Fruit fly (Drosophila melanogaster): ENCODE measurements around the gene sloth1.

The sloth1 gene

dm6 chrX:6981470-6981952 lies 29.6 kb upstream of the sloth1 start (continued):
- TF ChIP-seq CG11902 (GFP tag; optimal IDR thresholded peaks at IDR 0.05), result no peak
- TF ChIP-seq Sox15 (GFP tag; optimal IDR thresholded peaks at IDR 0.05), result no peak
- peak; percentile 50; the same call in 2 of the 3 replicates for TF ChIP-seq eg (GFP tag; IDR thresholded peaks at IDR 0.05)
- peak; percentile 54 for TF ChIP-seq CG32006 (GFP tag; optimal IDR thresholded peaks at IDR 0.05)
- no peak for TF ChIP-seq Eip93F (GFP tag; optimal IDR thresholded peaks at IDR 0.05)
- peak; percentile 28 for TF ChIP-seq CG6854 (GFP tag; optimal IDR thresholded peaks at IDR 0.05)
- peak; percentile 4 for TF ChIP-seq CG9139 (GFP tag; optimal IDR thresholded peaks at IDR 0.05)
- no peak for TF ChIP-seq Hr38 (GFP tag; optimal IDR thresholded peaks at IDR 0.05)
- peak; percentile 48 for TF ChIP-seq esn (GFP tag; optimal IDR thresholded peaks at IDR 0.05)
- peak; percentile 17 for TF ChIP-seq CG3919 (GFP tag; optimal IDR thresholded peaks at IDR 0.05)
- TF ChIP-seq CG8119 (GFP tag; IDR thresholded peaks at IDR 0.05), result peak; percentile 59
- TF ChIP-seq salr (GFP tag; optimal IDR thresholded peaks at IDR 0.05), result no peak
- TF ChIP-seq CG10631 (GFP tag; optimal IDR thresholded peaks at IDR 0.05), result peak; percentile 33
- peak; percentile 30 for TF ChIP-seq Eip75B (GFP tag; optimal IDR thresholded peaks at IDR 0.05)

- TF ChIP-seq dsx (GFP tag; optimal IDR thresholded peaks at IDR 0.05; ENCODE audit: poor library complexity, severe bottlenecking), result peak; percentile 24
- TF ChIP-seq Hr38 (GFP tag; optimal IDR thresholded peaks at IDR 0.05), result no peak
- TF ChIP-seq CG6163 (GFP tag; IDR thresholded peaks at IDR 0.05), result peak; percentile 36; the same call in 2 of the 3 replicates
- TF ChIP-seq Eip78C (GFP tag), result peak; percentile 77
- no peak for TF ChIP-seq spab (GFP tag; optimal IDR thresholded peaks at IDR 0.05)
- peak in 1 of 2 experiments; percentile 9 for TF ChIP-seq ss (GFP tag; optimal IDR thresholded peaks at IDR 0.05)
- peak; percentile 36 for TF ChIP-seq Eip75B (GFP tag; optimal IDR thresholded peaks at IDR 0.05)
- TF ChIP-seq CG9139 (GFP tag; optimal IDR thresholded peaks at IDR 0.05), result no peak
- peak; percentile 58 for TF ChIP-seq topi (GFP tag; optimal IDR thresholded peaks at IDR 0.05)
- TF ChIP-seq CG7368 (GFP tag; optimal IDR thresholded peaks at IDR 0.05), result no peak
- peak; percentile 50 for TF ChIP-seq Smox (GFP tag; optimal IDR thresholded peaks at IDR 0.05)
- TF ChIP-seq CG16779 (tag; optimal IDR thresholded peaks at IDR 0.05), result no peak
- TF ChIP-seq CG8632 (GFP tag; optimal IDR thresholded peaks at IDR 0.05), result peak; percentile 46
- TF ChIP-seq fd85E (GFP tag; optimal IDR thresholded peaks at IDR 0.05), result no peak
- peak; percentile 52 for TF ChIP-seq pdm3 (GFP tag; optimal IDR thresholded peaks at IDR 0.05)
- peak; percentile 38 for TF ChIP-seq CG10631 (GFP tag; optimal IDR thresholded peaks at IDR 0.05)
- no peak for TF ChIP-seq Sox102F (GFP tag; optimal IDR thresholded peaks at IDR 0.05)
- no peak for TF ChIP-seq Blimp-1 (GFP tag; optimal IDR thresholded peaks at IDR 0.05)
- no peak for TF ChIP-seq net (GFP tag; optimal IDR thresholded peaks at IDR 0.05)
- no peak for TF ChIP-seq CG1621 (tag; optimal IDR thresholded peaks at IDR 0.05)
- peak; percentile 44 for TF ChIP-seq CG10669 (GFP tag; optimal IDR thresholded peaks at IDR 0.05)
- TF ChIP-seq salr (GFP tag; optimal IDR thresholded peaks at IDR 0.05), result no peak
- TF ChIP-seq Lpt (GFP tag; optimal IDR thresholded peaks at IDR 0.05), result no peak
- peak; percentile 50 for TF ChIP-seq lz (GFP tag; optimal IDR thresholded peaks at IDR 0.05)
- TF ChIP-seq CG15336 (GFP tag; IDR thresholded peaks at IDR 0.05), result no peak; the same call in 1 of the 2 replicates
- TF ChIP-seq CG11294 (GFP tag; IDR thresholded peaks at IDR 0.05), result no peak
- peak; percentile 64 for TF ChIP-seq esn (GFP tag; optimal IDR thresholded peaks at IDR 0.05)
- peak; percentile 56 for TF ChIP-seq Met (GFP tag; optimal IDR thresholded peaks at IDR 0.05)
- no peak for TF ChIP-seq CG11762 (GFP tag; optimal IDR thresholded peaks at IDR 0.05; ENCODE audit: insufficient read depth)
- TF ChIP-seq vri (GFP tag; optimal IDR thresholded peaks at IDR 0.05), result no peak
- no peak for TF ChIP-seq CG6808 (GFP tag; optimal IDR thresholded peaks at IDR 0.05)
- no peak for TF ChIP-seq eg (GFP tag; IDR thresholded peaks at IDR 0.05)
- TF ChIP-seq CG11902 (GFP tag; optimal IDR thresholded peaks at IDR 0.05), result no peak
- peak; percentile 43 for TF ChIP-seq acj6 (GFP tag; optimal IDR thresholded peaks at IDR 0.05)
- no peak for TF ChIP-seq CG3919 (GFP tag; optimal IDR thresholded peaks at IDR 0.05)
- TF ChIP-seq CG6854 (GFP tag; optimal IDR thresholded peaks at IDR 0.05), result no peak
- no peak for TF ChIP-seq fkh (GFP tag; optimal IDR thresholded peaks at IDR 0.05)
- TF ChIP-seq CG4318 (GFP tag; optimal IDR thresholded peaks at IDR 0.05), result no peak
- TF ChIP-seq CG6276 (GFP tag; optimal IDR thresholded peaks at IDR 0.05), result no peak
- TF ChIP-seq Ets21C (GFP tag; optimal IDR thresholded peaks at IDR 0.05), result peak; percentile 17
- peak; percentile 31 for TF ChIP-seq OdsH (GFP tag; optimal IDR thresholded peaks at IDR 0.05)
- peak; percentile 46 for TF ChIP-seq Ets96B (tag; optimal IDR thresholded peaks at IDR 0.05)
- 0 out of 3 replicates have a peak, but pooled peaks have one; percentile 24 for TF ChIP-seq CG8119 (GFP tag; IDR thresholded peaks at IDR 0.05)
- no peak for TF ChIP-seq CG6792 (GFP tag; optimal IDR thresholded peaks at IDR 0.05)
- TF ChIP-seq CG8319 (GFP tag; optimal IDR thresholded peaks at IDR 0.05), result no peak
These were observed 29.1 kb upstream of the sloth1 start for dm6 chrX:6982054-6982453.
